Fruit fly (Drosophila melanogaster): Measurements from ENCODE around the gene CG1492.

CG1492 gene

dm6 chrX:12012149-12013097 lies at the start of gene CG1492, which contains the start of gene regucalcin:
TSS of gene CG1492 (minus strand) at chrX:12012211.
TSS of gene regucalcin (plus strand) at chrX:12012377.
- no peak for TF ChIP-seq CG8478 (optimal IDR thresholded peaks at IDR 0.05)
- peak; percentile 50 to 54 for TF ChIP-seq CTCF (optimal IDR thresholded peaks at IDR 0.05)

DNA sequence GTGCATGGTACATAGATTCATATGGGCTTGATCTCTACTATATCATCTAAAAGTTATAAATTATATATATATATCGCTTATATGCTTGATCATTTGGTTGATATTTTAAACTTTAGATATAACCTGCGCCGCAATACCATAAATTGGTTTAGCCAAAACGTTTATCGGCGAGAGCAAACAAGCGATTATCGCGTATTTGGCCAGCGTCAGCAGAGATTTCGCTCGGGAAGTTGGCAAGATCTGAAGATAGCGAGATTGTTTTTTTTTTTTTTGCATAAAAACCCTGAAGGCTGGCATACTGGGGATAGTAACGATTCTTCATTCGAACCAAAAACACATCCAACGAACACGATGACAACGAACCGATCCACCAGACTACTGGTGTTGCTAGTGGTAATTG lies 47.5 kb upstream of the CG1492 start, which contains the start of gene Muc11A:
Muc11A (plus strand) TSS at position 301 of the 400 bp plus-strand sequence.
- TF ChIP-seq CTCF (optimal IDR thresholded peaks at IDR 0.05) (no peak), CG8478 (optimal IDR thresholded peaks at IDR 0.05) (no peak)

DNA sequence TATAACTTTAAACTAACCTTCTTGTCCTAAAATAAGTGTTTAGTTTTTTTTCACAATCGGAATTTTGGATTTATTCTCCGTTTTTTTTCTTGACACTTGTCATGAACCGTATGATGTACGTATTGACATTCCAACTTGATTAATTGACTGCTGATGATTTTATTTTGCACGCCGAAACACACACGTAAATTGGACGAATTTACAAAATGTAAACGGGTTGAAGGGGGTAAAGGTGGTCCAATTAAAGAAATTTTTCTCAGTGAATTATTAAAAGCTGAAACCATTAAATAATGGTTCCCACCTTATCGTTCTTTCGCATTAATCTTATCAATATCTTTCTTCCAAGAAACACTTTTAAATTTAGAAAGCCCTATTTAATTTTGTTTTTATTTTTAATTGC lies 44.5 kb upstream of the CG1492 start, which contains the start of gene Uch-L5R:
Uch-L5R (minus strand) TSS at position 101 of the 400 bp plus-strand sequence.
- TF ChIP-seq CG8478 (optimal IDR thresholded peaks at IDR 0.05), result no peak
- TF ChIP-seq CTCF (optimal IDR thresholded peaks at IDR 0.05), result no peak

DNA sequence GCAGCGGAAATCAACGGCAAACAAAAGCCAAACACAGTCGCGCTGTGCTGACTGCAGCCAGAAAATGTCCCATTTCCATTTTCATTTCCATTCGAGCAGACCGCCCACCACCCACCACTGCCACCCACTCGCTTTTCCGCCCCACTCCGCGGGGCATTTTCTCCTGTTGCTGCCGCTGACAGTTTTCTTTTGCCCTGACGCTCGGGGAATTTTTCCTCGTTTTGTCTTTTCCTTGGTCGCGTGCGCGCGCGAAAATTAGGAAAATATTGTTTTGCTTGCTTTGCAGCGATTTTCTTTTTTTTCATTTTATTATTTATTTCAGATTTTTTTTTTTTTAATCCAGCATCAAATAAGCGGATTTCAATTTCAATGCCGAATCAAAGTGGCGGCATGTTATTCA lies 38.3 kb upstream of the CG1492 start:
- TF ChIP-seq CG8478 (optimal IDR thresholded peaks at IDR 0.05) (no peak), CTCF (optimal IDR thresholded peaks at IDR 0.05) (no peak)

DNA sequence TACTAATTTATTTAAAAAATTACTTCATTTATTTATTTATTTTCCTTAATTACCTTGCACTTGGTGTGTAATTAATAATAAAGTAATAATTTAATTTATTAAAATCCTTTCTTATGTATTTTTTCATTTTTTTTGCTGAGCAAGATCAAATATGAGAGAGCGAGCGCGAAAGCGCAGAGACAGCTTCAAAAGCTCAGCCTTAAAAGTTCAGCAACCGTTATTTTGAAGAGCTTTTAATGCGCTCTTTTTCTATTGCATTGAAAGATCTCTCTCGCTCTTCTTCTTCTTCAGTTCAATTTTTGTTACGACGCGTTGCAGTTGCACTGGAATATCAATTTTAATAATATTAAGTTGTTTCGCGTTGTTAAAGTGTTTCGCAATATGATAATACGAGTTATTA lies 31.4 kb upstream of the CG1492 start, which contains the start of gene Ten-a:
Ten-a (plus strand) TSS at position 301 of the 400 bp plus-strand sequence.
- TF ChIP-seq CTCF (optimal IDR thresholded peaks at IDR 0.05) (no peak), CG8478 (optimal IDR thresholded peaks at IDR 0.05) (no peak)

DNA sequence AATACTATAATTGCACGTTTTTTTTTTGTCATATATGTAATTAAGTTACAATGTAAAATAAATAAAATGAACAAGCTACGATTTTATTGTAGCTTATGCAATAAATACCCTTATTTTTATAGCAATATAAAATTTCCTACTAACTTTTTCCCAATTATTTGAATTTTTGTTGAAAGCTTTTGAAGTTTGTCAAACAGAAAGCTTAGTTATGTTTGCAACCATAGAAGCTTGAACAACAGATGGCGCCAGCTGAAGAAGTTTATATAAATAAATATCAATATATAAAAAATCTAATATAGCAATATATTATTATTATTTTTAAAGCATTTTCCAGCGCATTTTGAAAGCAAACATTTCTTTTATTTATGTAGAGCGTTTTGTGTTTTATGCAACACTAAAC lies 23.2 kb upstream of the CG1492 start:
- TF ChIP-seq CG8478 (optimal IDR thresholded peaks at IDR 0.05) (no peak), CTCF (optimal IDR thresholded peaks at IDR 0.05) (peak in 1 of 2 experiments; percentile 33)

DNA sequence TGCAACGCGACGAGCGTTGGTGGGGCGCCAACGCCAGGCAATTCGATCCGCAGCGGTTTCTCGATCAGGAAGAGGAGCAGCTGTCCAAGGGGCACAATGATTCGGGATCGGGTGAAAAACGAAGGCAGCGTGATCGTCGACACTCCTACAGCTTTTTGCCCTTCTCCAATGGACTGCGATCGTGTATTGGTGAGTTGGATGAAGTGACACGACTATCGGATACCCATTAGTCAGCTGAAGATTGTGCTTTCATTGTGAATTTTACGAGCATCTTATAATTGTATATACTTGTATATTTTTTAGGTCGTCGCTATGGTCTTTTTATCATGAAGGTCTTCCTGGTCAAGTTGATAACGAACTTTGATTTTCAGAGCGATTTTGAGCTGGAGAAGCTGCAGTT lies 22.7 kb upstream of the CG1492 start:
- no peak for TF ChIP-seq CG8478 (optimal IDR thresholded peaks at IDR 0.05)
- TF ChIP-seq CTCF (optimal IDR thresholded peaks at IDR 0.05), result no peak

dm6 chrX:12032136-12032682 lies 20.2 kb upstream of the CG1492 start, which contains the start of gene Cyp318a1:
TSS of gene Cyp318a1 (plus strand) at chrX:12032632.
- TF ChIP-seq CTCF (optimal IDR thresholded peaks at IDR 0.05) (no peak), CG8478 (optimal IDR thresholded peaks at IDR 0.05) (no peak)

dm6 chrX:12031400-12031799 lies 19.4 kb upstream of the CG1492 start, which contains the start of gene Cyp311a1:
TSS of gene Cyp311a1 (minus strand) at chrX:12031465.
- TF ChIP-seq CG8478 (optimal IDR thresholded peaks at IDR 0.05), result no peak
- no peak for TF ChIP-seq CTCF (optimal IDR thresholded peaks at IDR 0.05)

- TF ChIP-seq CG8478 (optimal IDR thresholded peaks at IDR 0.05), result no peak
- peak in 1 of 2 experiments; percentile 31 for TF ChIP-seq CTCF (optimal IDR thresholded peaks at IDR 0.05)
These were observed 17.0 kb upstream of the CG1492 start, which contains the start of gene Usp7 for dm6 chrX:12028825-12029514. TSS of gene Usp7 (minus strand) at chrX:12029032.

DNA sequence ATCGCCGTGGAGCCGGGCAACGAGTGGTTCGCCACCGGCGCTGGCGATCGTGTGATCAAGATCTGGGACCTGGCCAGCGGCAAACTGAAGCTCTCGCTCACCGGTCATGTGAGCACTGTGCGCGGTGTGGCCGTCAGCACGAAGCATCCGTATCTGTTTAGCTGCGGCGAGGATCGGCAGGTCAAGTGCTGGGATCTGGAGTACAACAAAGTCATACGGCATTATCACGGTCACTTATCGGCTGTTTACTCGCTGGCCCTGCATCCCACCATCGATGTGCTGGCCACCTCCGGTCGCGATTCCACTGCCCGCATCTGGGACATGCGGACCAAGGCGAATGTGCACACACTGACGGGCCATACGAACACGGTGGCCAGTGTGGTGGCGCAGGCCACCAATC lies 9.7 kb upstream of the CG1492 start:
- TF ChIP-seq CTCF (optimal IDR thresholded peaks at IDR 0.05), result no peak
- no peak for TF ChIP-seq CG8478 (optimal IDR thresholded peaks at IDR 0.05)

dm6 chrX:12020857-12021256 lies 8.8 kb upstream of the CG1492 start, which contains the start of gene Tango4:
TSS of gene Tango4 (plus strand) at chrX:12021068.
- TF ChIP-seq CTCF (optimal IDR thresholded peaks at IDR 0.05), result no peak
- no peak for TF ChIP-seq CG8478 (optimal IDR thresholded peaks at IDR 0.05)

DNA sequence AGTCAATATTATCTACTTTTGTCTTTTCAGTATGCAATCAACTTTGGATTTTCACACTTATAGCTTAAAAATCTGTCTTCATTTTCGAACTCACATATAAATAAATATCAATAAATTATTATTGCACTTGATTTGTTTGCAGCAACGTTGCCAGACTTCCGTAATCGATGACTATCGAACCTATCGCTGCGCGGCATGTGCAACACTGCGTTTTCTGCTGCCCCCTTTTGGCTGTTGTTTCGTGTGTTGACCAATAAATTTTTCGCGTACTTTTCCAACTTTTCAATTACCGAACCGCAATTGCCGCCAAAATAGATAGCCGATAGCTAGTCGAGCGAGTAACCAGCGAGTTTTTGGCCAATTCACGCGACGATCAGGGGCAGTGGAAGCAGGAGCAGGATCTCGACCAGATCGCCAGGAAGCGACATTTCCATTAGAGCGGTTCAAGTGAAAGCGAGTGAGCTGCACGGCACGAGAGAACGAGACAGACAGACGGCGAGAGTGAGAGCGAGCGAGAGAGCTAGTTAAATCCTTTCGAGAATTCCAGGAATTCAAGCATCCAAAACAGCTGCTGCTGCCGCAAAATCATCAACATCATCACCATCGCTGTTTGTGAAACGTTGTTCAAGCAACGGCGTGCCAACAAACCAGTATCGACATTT lies 6.6 kb upstream of the CG1492 start, which contains the start of gene Lsm12a:
Lsm12a (plus strand) TSS at position 201 of the 662 bp plus-strand sequence.
- peak in 1 of 2 experiments; percentile 40 for TF ChIP-seq CTCF (optimal IDR thresholded peaks at IDR 0.05)
- no peak for TF ChIP-seq CG8478 (optimal IDR thresholded peaks at IDR 0.05)

DNA sequence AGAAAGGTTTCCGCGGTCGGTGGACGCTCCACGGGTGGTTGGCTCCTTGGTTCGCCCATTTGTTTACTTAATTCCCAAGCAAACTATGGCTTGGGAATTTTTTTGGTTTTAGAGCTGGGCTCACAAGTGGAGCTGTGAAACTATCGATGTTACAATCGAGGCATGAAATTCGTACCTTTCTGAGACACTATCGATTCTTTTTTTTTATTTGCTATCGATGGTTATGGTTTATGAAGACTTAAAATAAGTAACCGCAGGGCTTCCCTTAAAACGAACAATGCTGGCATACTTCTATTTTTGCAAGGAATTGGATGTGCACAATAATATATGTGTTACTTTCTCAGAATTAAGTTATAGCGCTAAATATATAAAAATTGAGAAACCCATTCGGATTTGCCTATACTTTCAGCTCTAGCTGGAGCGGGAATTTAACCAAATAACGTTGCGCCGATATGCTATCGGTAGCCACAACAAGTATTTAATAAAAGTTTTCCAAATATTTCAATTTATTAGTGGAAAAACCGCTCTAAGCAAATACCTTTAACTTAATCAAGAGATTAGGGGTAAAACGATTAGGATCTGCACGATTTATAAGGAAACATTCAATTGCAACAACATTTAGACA lies 5.9 kb upstream of the CG1492 start, which contains the start of gene Chrac-16:
Chrac-16 (minus strand) TSS at position 147 of the 625 bp plus-strand sequence.
- TF ChIP-seq CG8478 (optimal IDR thresholded peaks at IDR 0.05) (no peak), CTCF (optimal IDR thresholded peaks at IDR 0.05) (no peak)
